Fruit fly (Drosophila melanogaster): Measurements from ENCODE around the gene Osi11.

dm6 chr3R:6304947-6305346, 36.4 kb upstream of the Osi11 start, which contains the start of gene Osi16:
- no peak for TF ChIP-seq ttk (optimal IDR thresholded peaks at IDR 0.05)
- no peak for TF ChIP-seq Sin3A (optimal IDR thresholded peaks at IDR 0.05)
- no peak for TF ChIP-seq h (optimal IDR thresholded peaks at IDR 0.05)
